Fruit fly (Drosophila melanogaster): ENCODE measurements around the gene Gba1b.

- TF ChIP-seq CTCF (optimal IDR thresholded peaks at IDR 0.05) (no peak), CG8478 (optimal IDR thresholded peaks at IDR 0.05) (no peak)
These were observed 31.0 kb downstream of the Gba1b start for dm6 chr3R:23735648-23736047.
